Worm (Caenorhabditis elegans) whole organism, young adult: ENCODE measurements around the gene F54E2.1.

Experiments used
- F22D6.2 ChIP-seq: sonication (generic microtip); optimal IDR thresholded peaks from 2 replicates; lab custom pipeline; 2016; ENCODE audit warnings: mild to moderate bottlenecking, missing genetic modification characterization, missing compliant biosample characterization
- F49E8.2 ChIP-seq: sonication (generic microtip); optimal IDR thresholded peaks from 3 replicates; lab custom pipeline; 2017; ENCODE audit warnings: missing genetic modification characterization, mild to moderate bottlenecking, missing compliant biosample characterization, antibody characterized with exemption, moderate library complexity; ENCODE audit not compliant: insufficient read depth
- F52B5.7 ChIP-seq: sonication (generic microtip); optimal IDR thresholded peaks from 2 replicates; lab custom pipeline; 2016; ENCODE audit warnings: mild to moderate bottlenecking, missing genetic modification characterization, missing compliant biosample characterization
- ZK185.1 ChIP-seq: sonication (generic microtip); optimal IDR thresholded peaks from 2 replicates; lab custom pipeline; 2016; ENCODE audit warnings: mild to moderate bottlenecking, missing genetic modification characterization, missing compliant biosample characterization; ENCODE audit not compliant: poor library complexity, severe bottlenecking
- ama-1 ChIP-seq, 3 experiments: fragments of 150-350 bp in 1 of 3; sonication (generic microtip) in 2 of 3; optimal IDR thresholded peaks; 2 replicates each; lab custom pipeline; 2014 to 2018; ENCODE audit warnings: missing biosample characterization in 2 of 3, missing genetic modification characterization in 2 of 3, missing genetic modification reagents in 2 of 3
- dpl-1 ChIP-seq: fragments of 150-350 bp; optimal IDR thresholded peaks from 2 replicates; lab custom pipeline; 2014; ENCODE audit warnings: missing biosample characterization, missing genetic modification reagents, missing genetic modification characterization
- him-1 ChIP-seq: sonication (generic microtip); optimal IDR thresholded peaks from 2 replicates; lab custom pipeline; 2016; ENCODE audit warnings: missing genotype, missing genetic modification reagents, missing genetic modification characterization, missing compliant biosample characterization
- lin-35 ChIP-seq, 3 experiments: fragments of 150-350 bp in 2 of 3; sonication (generic microtip) in 1 of 3; optimal IDR thresholded peaks; 2 replicates each; lab custom pipeline; 2014 to 2018; ENCODE audit warnings: missing biosample characterization in 3 of 3, missing genetic modification characterization in 3 of 3, missing genetic modification reagents in 3 of 3
- mes-4 ChIP-seq: sonication (generic microtip); optimal IDR thresholded peaks from 2 replicates; lab custom pipeline; 2016; ENCODE audit warnings: missing genotype, missing genetic modification characterization, missing compliant biosample characterization

- TF ChIP-seq ama-1 (optimal IDR thresholded peaks at IDR 0.05; lab: Kevin White, UChicago): no peak
- TF ChIP-seq ama-1 (GFP tag; optimal IDR thresholded peaks at IDR 0.05; lab: Kevin White, UChicago): no peak
- TF ChIP-seq dpl-1 (GFP tag; lab: Kevin White, UChicago): no peak
- no peak for TF ChIP-seq F52B5.7
- TF ChIP-seq lin-35 (GFP tag; optimal IDR thresholded peaks at IDR 0.05; lab: Kevin White, UChicago): no peak
- TF ChIP-seq him-1 (tag; lab: Kevin White, UChicago): no peak
- no peak for TF ChIP-seq F22D6.2 (tag; lab: Kevin White, UChicago)
- TF ChIP-seq mes-4 (tag; lab: Kevin White, UChicago): no peak
- no peak for TF ChIP-seq ZK185.1 (tag; lab: Kevin White, UChicago)
- TF ChIP-seq F49E8.2 (tag; lab: Kevin White, UChicago): no peak
These were observed 20.6 kb downstream of the F54E2.1 start, which contains the start of gene srw-2 for ce11 chrV:2830817-2831216.
